Fruit fly (Drosophila melanogaster) S2 (cell line): ENCODE measurements around the gene CG31510.
"Not testable (repeated sequence)": the region's sequence is repeated elsewhere in the genome, so short reads cannot be mapped to it uniquely, and the experiment has no call there.

ENCODE experiments used
- CG8478 ChIP-seq: fragments of >200 bp; optimal IDR thresholded peaks from 2 replicates; lab custom pipeline; 2018
- CTCF ChIP-seq, 2 experiments: fragments of >200 bp; optimal IDR thresholded peaks; 2 replicates each; lab custom pipeline; 2018

CG31510 gene

dm6 chr3R:25122736-25123211 lies at the start of gene CG31510, which contains the start of gene TTLL5:
CG31510 (minus strand) TSS chr3R:25122920.
TTLL5 (minus strand) TSS chr3R:25122920.
- TF ChIP-seq CG8478: no peak
- no peak for TF ChIP-seq CTCF (optimal IDR thresholded peaks at IDR 0.05; lab: Kevin White, UChicago)

DNA sequence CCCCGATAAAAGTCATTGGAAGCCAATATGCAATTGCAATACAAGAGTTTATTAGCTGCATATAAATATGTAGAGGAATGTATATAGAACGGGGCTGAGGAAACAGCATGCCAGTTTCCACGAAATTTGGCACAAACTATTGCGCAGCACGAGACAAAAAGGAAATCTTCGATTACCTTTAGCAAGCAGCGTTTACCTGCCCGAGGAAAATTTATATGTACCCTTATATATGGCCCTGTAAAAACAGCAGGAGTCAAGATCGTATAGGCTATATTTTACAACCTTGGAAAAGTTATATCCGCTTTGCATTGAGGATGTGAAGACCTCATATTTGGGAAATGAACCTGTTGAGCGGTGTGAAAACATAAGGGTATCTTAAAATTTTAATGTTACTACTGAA lies 49.6 kb upstream of the CG31510 start:
- TF ChIP-seq CG8478 (no peak), CTCF (optimal IDR thresholded peaks at IDR 0.05; lab: Kevin White, UChicago) (no peak)

dm6 chr3R:25168259-25168972 lies 45.7 kb upstream of the CG31510 start:
- TF ChIP-seq CG8478 (no peak), CTCF (optimal IDR thresholded peaks at IDR 0.05; lab: Kevin White, UChicago) (no peak)

dm6 chr3R:25167407-25168191 lies 44.9 kb upstream of the CG31510 start:
- no peak for TF ChIP-seq CG8478
- TF ChIP-seq CTCF (optimal IDR thresholded peaks at IDR 0.05; lab: Kevin White, UChicago): no peak

- TF ChIP-seq CG8478 (no peak), CTCF (optimal IDR thresholded peaks at IDR 0.05; lab: Kevin White, UChicago) (no peak)
Measured at dm6 chr3R:25166788-25167187, 44.1 kb upstream of the CG31510 start.

dm6 chr3R:25161520-25161919 lies 38.8 kb upstream of the CG31510 start:
- TF ChIP-seq CTCF (optimal IDR thresholded peaks at IDR 0.05; lab: Kevin White, UChicago) (no peak), CG8478 (no peak)

DNA sequence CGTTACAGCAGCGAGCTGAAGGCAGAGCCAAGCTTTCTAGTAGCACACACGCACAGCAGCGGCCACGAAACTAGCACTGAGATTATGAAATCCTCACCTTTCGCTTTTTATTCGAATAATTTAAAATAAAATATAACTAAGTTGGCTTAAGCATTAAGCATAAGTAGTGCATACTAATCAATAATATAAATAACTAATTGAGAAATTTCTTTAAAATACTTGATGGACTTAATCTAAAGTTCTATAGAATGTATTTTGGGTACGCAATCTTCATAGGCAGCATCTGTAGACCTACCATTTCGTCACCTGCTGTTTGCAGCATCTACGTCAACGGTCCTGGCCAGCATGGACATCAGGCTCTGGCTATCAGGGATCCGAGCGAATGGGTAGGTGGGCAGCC lies 29.6 kb upstream of the CG31510 start:
- TF ChIP-seq CTCF (optimal IDR thresholded peaks at IDR 0.05; lab: Kevin White, UChicago) (no peak), CG8478 (no peak)

- TF ChIP-seq CTCF (optimal IDR thresholded peaks at IDR 0.05; lab: Kevin White, UChicago) (no peak), CG8478 (no peak)
Measured at dm6 chr3R:25137565-25138367, 15.0 kb upstream of the CG31510 start, which contains the start of gene danr. danr (plus strand) TSS chr3R:25138072.

- TF ChIP-seq CTCF (optimal IDR thresholded peaks at IDR 0.05; lab: Kevin White, UChicago); CG8478: not testable (repeated sequence)
Measured at dm6 chr3R:25131042-25131441, 8.3 kb upstream of the CG31510 start, which contains the start of gene Bili. Bili (plus strand) TSS chr3R:25131306.

DNA sequence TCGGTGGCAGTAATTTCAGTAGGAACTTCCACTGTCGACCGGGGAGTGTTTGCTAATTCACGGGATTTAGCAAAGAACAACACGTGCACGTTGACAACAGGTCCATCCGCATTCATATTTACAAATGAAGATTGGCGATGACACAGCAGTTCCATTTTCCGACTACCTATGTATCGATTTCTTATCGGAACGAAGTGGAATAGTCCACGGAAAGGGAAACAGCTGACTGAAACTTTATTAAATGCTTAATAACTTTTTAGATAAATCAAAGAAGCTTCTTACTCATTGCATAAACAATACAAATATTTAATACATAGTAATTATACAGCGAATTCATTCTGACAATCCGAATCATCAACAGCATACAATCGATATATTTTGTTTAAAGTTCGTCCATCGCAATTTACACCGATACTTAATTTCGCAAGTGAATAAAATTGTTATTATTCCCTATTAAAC lies 4.5 kb upstream of the CG31510 start, which contains the start of the genes Mocs2A, Mocs2B and Clbn:
Gene Mocs2A (minus strand): TSS at position 129 of the 459 bp plus-strand sequence.
Gene Mocs2B (minus strand): TSS at position 129 of the 459 bp plus-strand sequence.
Gene Clbn (plus strand): TSS at position 272 of the 459 bp plus-strand sequence.
- no peak for TF ChIP-seq CG8478

- TF ChIP-seq CTCF (optimal IDR thresholded peaks at IDR 0.05; lab: Kevin White, UChicago): no peak
- no peak for TF ChIP-seq CG8478
Measured at dm6 chr3R:25126823-25127222, 4.1 kb upstream of the CG31510 start.

- TF ChIP-seq CTCF (optimal IDR thresholded peaks at IDR 0.05; lab: Kevin White, UChicago); CG8478: not testable (repeated sequence)
Measured at dm6 chr3R:25123262-25123661, 542 bp upstream of the CG31510 start, which contains the start of gene vig2. vig2 (plus strand) TSS chr3R:25123373.

dm6 chr3R:25112466-25112939 lies 10.2 kb downstream of the CG31510 start, which contains the start of gene Nepl16:
Nepl16 (minus strand) TSS chr3R:25112516.
- TF ChIP-seq CG8478 (no peak), CTCF (optimal IDR thresholded peaks at IDR 0.05; lab: Kevin White, UChicago) (peak; percentile 38 to 68)

DNA sequence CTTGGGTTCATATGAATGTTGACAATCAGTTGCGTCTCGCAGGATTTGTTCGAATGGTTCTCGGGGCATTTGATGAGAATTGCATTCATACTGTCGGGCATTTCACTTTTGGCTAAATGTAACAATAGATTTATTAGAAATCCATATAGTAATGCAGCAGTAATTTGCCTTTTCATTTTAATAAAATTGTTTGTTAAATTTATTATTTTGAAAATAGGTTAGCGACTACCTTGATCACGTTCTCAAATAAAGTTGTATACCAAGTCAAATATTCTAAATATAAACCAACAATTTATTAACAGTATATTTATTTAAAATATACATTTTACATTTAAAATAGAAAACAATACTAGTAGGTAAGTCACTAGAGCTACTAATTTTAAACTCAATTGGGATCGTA lies 13.8 kb downstream of the CG31510 start, which contains the start of gene CG34027:
Gene CG34027 (minus strand): TSS at position 101 of the 400 bp plus-strand sequence.
- TF ChIP-seq CG8478 (no peak), CTCF (optimal IDR thresholded peaks at IDR 0.05; lab: Kevin White, UChicago) (no peak)
